Worm (Caenorhabditis elegans): Measurements from ENCODE around the gene ins-12.

- TF ChIP-seq pqm-1 (tag; optimal IDR thresholded peaks at IDR 0.05): no peak
- no peak for TF ChIP-seq sox-4 (tag; optimal IDR thresholded peaks at IDR 0.05)
- no peak for TF ChIP-seq ceh-2 (tag; optimal IDR thresholded peaks at IDR 0.05)
- no peak for TF ChIP-seq mec-3 (tag; optimal IDR thresholded peaks at IDR 0.05; ENCODE audit: borderline replicate concordance)
- no peak for TF ChIP-seq hlh-15 (tag; optimal IDR thresholded peaks at IDR 0.05)
- TF ChIP-seq nhr-11 (tag; optimal IDR thresholded peaks at IDR 0.05): no peak
- TF ChIP-seq eyg-1 (tag; optimal IDR thresholded peaks at IDR 0.05): no peak
- no peak for TF ChIP-seq elt-2 (tag; optimal IDR thresholded peaks at IDR 0.05)
- TF ChIP-seq ztf-16 (tag; optimal IDR thresholded peaks at IDR 0.05): no peak
- no peak for TF ChIP-seq ama-1 (optimal IDR thresholded peaks at IDR 0.05)
Observed at ce11 chrII:5554317-5554716, at the start of gene ins-12.

Data from whole organism, late embryonic.